Fruit fly (Drosophila melanogaster) whole organism, embryonic: ENCODE data around the gene CG44385.
A peak's percentile ranks its signal among the peaks of the same experiment; 100 is the strongest.

ENCODE experiments used
- Atf3 ChIP-seq: fragments of 200-800 bp; sonication (Bioruptor generic); optimal IDR thresholded peaks from 3 replicates; lab custom pipeline; 2016; ENCODE audit warnings: missing biosample characterization, missing genetic modification characterization
- C15 ChIP-seq: fragments of 200-800 bp; sonication (Bioruptor generic); IDR thresholded peaks from 3 replicates; pipeline ENCODE4 v1.3.6; 2022; ENCODE audit warnings: missing biosample characterization, missing genetic modification characterization
- CG10147 ChIP-seq: fragments of 200-800 bp; sonication (Bioruptor generic); optimal IDR thresholded peaks from 2 replicates; lab custom pipeline; 2019; ENCODE audit warnings: missing biosample characterization, mild to moderate bottlenecking, missing genetic modification characterization, moderate library complexity
- CG10543 ChIP-seq: fragments of 200-800 bp; sonication (Bioruptor generic); optimal IDR thresholded peaks from 3 replicates; lab custom pipeline; 2017; ENCODE audit warnings: missing biosample characterization, mild to moderate bottlenecking, missing genetic modification characterization, moderate library complexity
- CG10654 ChIP-seq: fragments of 200-800 bp; sonication (Bioruptor generic); optimal IDR thresholded peaks from 2 replicates; lab custom pipeline; 2016; ENCODE audit warnings: missing biosample characterization, missing genetic modification characterization
- CG11085 ChIP-seq: fragments of 200-800 bp; sonication (Bioruptor generic); IDR thresholded peaks from 2 replicates; pipeline ENCODE4 v1.3.6; 2022; ENCODE audit warnings: missing biosample characterization, missing genetic modification characterization
- CG11695 ChIP-seq: fragments of 200-800 bp; sonication (Bioruptor generic); IDR thresholded peaks from 3 replicates; pipeline ENCODE4 v1.3.6; 2022; ENCODE audit warnings: missing biosample characterization, missing genetic modification characterization
- CG12071 ChIP-seq: fragments of 200-800 bp; sonication (Bioruptor generic); optimal IDR thresholded peaks from 3 replicates; lab custom pipeline; 2018; ENCODE audit warnings: missing biosample characterization, mild to moderate bottlenecking, missing genetic modification characterization
- CG12391 ChIP-seq: fragments of 200-800 bp; sonication (Bioruptor generic); optimal IDR thresholded peaks from 3 replicates; lab custom pipeline; 2018; ENCODE audit warnings: missing biosample characterization, mild to moderate bottlenecking, missing genetic modification characterization, moderate library complexity
- CG12769 ChIP-seq: fragments of 200-800 bp; sonication (Bioruptor generic); optimal IDR thresholded peaks from 2 replicates; lab custom pipeline; 2019; ENCODE audit warnings: missing biosample characterization, mild to moderate bottlenecking, missing genetic modification characterization, moderate library complexity
- CG14441 ChIP-seq: fragments of 200-800 bp; sonication (Bioruptor generic); IDR thresholded peaks from 2 replicates; pipeline ENCODE4 v1.3.6; 2022; ENCODE audit warnings: missing biosample characterization, missing genetic modification characterization
- CG18011 ChIP-seq: fragments of 200-800 bp; sonication (Bioruptor generic); optimal IDR thresholded peaks from 2 replicates; lab custom pipeline; 2017; ENCODE audit warnings: missing biosample characterization, missing genetic modification characterization, mild to moderate bottlenecking, moderate library complexity, missing genotype
- CG2129 ChIP-seq: fragments of 200-800 bp; sonication (Bioruptor generic); IDR thresholded peaks from 2 replicates; pipeline ENCODE4 v1.3.6; 2022; ENCODE audit warnings: missing biosample characterization, missing genetic modification characterization; ENCODE audit not compliant: partially characterized antibody
- CG4424 ChIP-seq: fragments of 200-800 bp; sonication (Bioruptor generic); optimal IDR thresholded peaks from 3 replicates; lab custom pipeline; 2016; ENCODE audit warnings: missing biosample characterization, missing genetic modification characterization
- CG5180 ChIP-seq: fragments of 200-800 bp; sonication (Bioruptor generic); optimal IDR thresholded peaks from 3 replicates; lab custom pipeline; 2017; ENCODE audit warnings: missing biosample characterization, missing genetic modification characterization, mild to moderate bottlenecking, moderate library complexity, missing genetic modification reagents
- CG6272 ChIP-seq: fragments of 200-800 bp; sonication (Bioruptor generic); IDR thresholded peaks from 2 replicates; pipeline ENCODE4 v1.3.6; 2022; ENCODE audit warnings: missing biosample characterization, missing genetic modification characterization
- CG6765 ChIP-seq: fragments of 200-800 bp; sonication (Bioruptor generic); optimal IDR thresholded peaks from 3 replicates; lab custom pipeline; 2017; ENCODE audit warnings: missing biosample characterization, mild to moderate bottlenecking, missing genetic modification characterization
- CG7556 ChIP-seq: fragments of 200-800 bp; sonication (Bioruptor generic); optimal IDR thresholded peaks from 2 replicates; lab custom pipeline; 2017; ENCODE audit warnings: missing biosample characterization, mild to moderate bottlenecking, missing genetic modification characterization
- CG7987 ChIP-seq: fragments of 200-800 bp; sonication (Bioruptor generic); optimal IDR thresholded peaks from 2 replicates; lab custom pipeline; 2018; ENCODE audit warnings: missing biosample characterization, mild to moderate bottlenecking, missing genetic modification characterization, moderate library complexity
- CG8281 ChIP-seq: fragments of 200-800 bp; sonication (Bioruptor generic); optimal IDR thresholded peaks from 2 replicates; lab custom pipeline; 2018; ENCODE audit warnings: missing biosample characterization, mild to moderate bottlenecking, missing genetic modification characterization, moderate library complexity
- CTCF ChIP-seq: fragments of 200-800 bp; sonication (Bioruptor generic); optimal IDR thresholded peaks from 2 replicates; lab custom pipeline; 2017; ENCODE audit warnings: missing biosample characterization, mild to moderate bottlenecking, missing genetic modification characterization, moderate library complexity
- D19A ChIP-seq: fragments of 200-800 bp; optimal IDR thresholded peaks from 3 replicates; lab custom pipeline; 2019; ENCODE audit warnings: missing biosample characterization, mild to moderate bottlenecking, missing genetic modification characterization, moderate library complexity
- Dad ChIP-seq: fragments of 200-800 bp; sonication (Bioruptor generic); optimal IDR thresholded peaks from 3 replicates; lab custom pipeline; 2016; ENCODE audit warnings: missing biosample characterization, missing genetic modification characterization
- Dip2 ChIP-seq: fragments of 200-800 bp; sonication (Bioruptor generic); IDR thresholded peaks from 2 replicates; pipeline ENCODE4 v1.3.6; 2022; ENCODE audit warnings: missing biosample characterization, missing genetic modification characterization
- Dip3 ChIP-seq: fragments of 200-800 bp; sonication (Bioruptor generic); optimal IDR thresholded peaks from 3 replicates; lab custom pipeline; 2016; ENCODE audit warnings: missing biosample characterization, missing genetic modification characterization
- Hand ChIP-seq: fragments of 200-800 bp; sonication (Bioruptor generic); optimal IDR thresholded peaks from 2 replicates; lab custom pipeline; 2017; ENCODE audit warnings: mild to moderate bottlenecking, missing biosample characterization, missing genetic modification reagents, missing genetic modification characterization
- HmgZ ChIP-seq: fragments of 200-800 bp; sonication (Bioruptor generic); optimal IDR thresholded peaks from 2 replicates; lab custom pipeline; 2018; ENCODE audit warnings: missing biosample characterization, mild to moderate bottlenecking, missing genetic modification characterization
- Mad ChIP-seq: fragments of 200-800 bp; sonication (Bioruptor generic); optimal IDR thresholded peaks from 2 replicates; lab custom pipeline; 2016; ENCODE audit warnings: missing biosample characterization, missing genetic modification characterization
- Ssrp ChIP-seq: fragments of 200-800 bp; sonication (Bioruptor generic); optimal IDR thresholded peaks from 2 replicates; lab custom pipeline; 2018; ENCODE audit warnings: missing biosample characterization, mild to moderate bottlenecking, missing genetic modification characterization, moderate library complexity
- Trl ChIP-seq, 3 experiments: fragments of >200 bp in 2 of 3; fragments of 200-800 bp in 1 of 3; sonication (Bioruptor generic) in 1 of 3; optimal IDR thresholded peaks; 2 replicates in 1 of 3; 3 replicates in 2 of 3; lab custom pipeline; 2016 to 2017; ENCODE audit warnings: missing biosample characterization in 1 of 3, missing genetic modification characterization in 1 of 3
- ato ChIP-seq: fragments of 200-800 bp; sonication (Bioruptor generic); IDR thresholded peaks from 2 replicates; pipeline ENCODE4 v1.3.6; 2022; ENCODE audit warnings: missing biosample characterization, missing genetic modification characterization; ENCODE audit not compliant: partially characterized antibody
- bigmax ChIP-seq: fragments of 200-800 bp; sonication (Bioruptor generic); optimal IDR thresholded peaks from 2 replicates; lab custom pipeline; 2018; ENCODE audit warnings: missing biosample characterization, mild to moderate bottlenecking, missing genetic modification characterization
- chif ChIP-seq, 2 experiments: fragments of 200-800 bp; sonication (Bioruptor generic); optimal IDR thresholded peaks; 3 replicates each; lab custom pipeline; 2016; ENCODE audit warnings: missing biosample characterization in 2 of 2, missing genetic modification characterization in 2 of 2
- danr ChIP-seq: fragments of 200-800 bp; sonication (Bioruptor generic); IDR thresholded peaks from 2 replicates; pipeline ENCODE4 v1.3.6; 2022; ENCODE audit warnings: missing biosample characterization, missing genetic modification characterization
- gfzf ChIP-seq: fragments of 200-800 bp; sonication (Bioruptor generic); optimal IDR thresholded peaks from 2 replicates; lab custom pipeline; 2016; ENCODE audit warnings: missing biosample characterization, mild to moderate bottlenecking, missing genetic modification characterization, moderate library complexity
- grn ChIP-seq: fragments of 200-800 bp; sonication (Bioruptor generic); optimal IDR thresholded peaks from 3 replicates; lab custom pipeline; 2017; ENCODE audit warnings: missing biosample characterization, missing genetic modification characterization
- gro ChIP-seq: fragments of 200-800 bp; sonication (Bioruptor generic); optimal IDR thresholded peaks from 2 replicates; lab custom pipeline; 2016; ENCODE audit warnings: missing biosample characterization, missing genetic modification characterization
- nmo ChIP-seq: fragments of 200-800 bp; sonication (Bioruptor generic); optimal IDR thresholded peaks from 2 replicates; lab custom pipeline; 2018; ENCODE audit warnings: missing biosample characterization, mild to moderate bottlenecking, missing genetic modification characterization, moderate library complexity
- oc ChIP-seq: fragments of 200-800 bp; sonication (Bioruptor generic); optimal IDR thresholded peaks from 2 replicates; lab custom pipeline; 2018; ENCODE audit warnings: missing biosample characterization, mild to moderate bottlenecking, missing genetic modification characterization, moderate library complexity
- odd ChIP-seq: fragments of 200-800 bp; sonication (Bioruptor generic); optimal IDR thresholded peaks from 2 replicates; lab custom pipeline; 2017; ENCODE audit warnings: missing biosample characterization, mild to moderate bottlenecking, missing genetic modification characterization
- pfk ChIP-seq: fragments of 200-800 bp; sonication (Bioruptor generic); optimal IDR thresholded peaks from 2 replicates; lab custom pipeline; 2018; ENCODE audit warnings: missing biosample characterization, mild to moderate bottlenecking, missing genetic modification characterization, moderate library complexity
- pnt ChIP-seq: fragments of 200-800 bp; sonication (Bioruptor generic); optimal IDR thresholded peaks from 3 replicates; lab custom pipeline; 2016; ENCODE audit warnings: missing biosample characterization, missing genetic modification characterization
- scrt ChIP-seq: fragments of 200-800 bp; sonication (Bioruptor generic); optimal IDR thresholded peaks from 2 replicates; lab custom pipeline; 2018; ENCODE audit warnings: missing biosample characterization, mild to moderate bottlenecking, missing genetic modification characterization, moderate library complexity
- slou ChIP-seq: fragments of 200-800 bp; sonication (Bioruptor generic); optimal IDR thresholded peaks from 3 replicates; lab custom pipeline; 2016; ENCODE audit warnings: missing biosample characterization, missing genetic modification characterization
- so ChIP-seq: fragments of 200-800 bp; sonication (Bioruptor generic); IDR thresholded peaks from 3 replicates; pipeline ENCODE4 v1.3.6; 2022; ENCODE audit warnings: missing biosample characterization, missing genetic modification characterization
- tap ChIP-seq: fragments of 200-800 bp; optimal IDR thresholded peaks from 3 replicates; lab custom pipeline; 2019; ENCODE audit warnings: missing biosample characterization, mild to moderate bottlenecking, missing genetic modification characterization, moderate library complexity
- ttk ChIP-seq: fragments of 200-800 bp; sonication (Bioruptor generic); IDR thresholded peaks from 2 replicates; pipeline ENCODE4 v2.1.2; 2022; ENCODE audit warnings: missing biosample characterization, missing genetic modification characterization
- tup ChIP-seq: fragments of 200-800 bp; sonication (Bioruptor generic); optimal IDR thresholded peaks from 2 replicates; lab custom pipeline; 2016; ENCODE audit warnings: missing biosample characterization, mild to moderate bottlenecking, missing genetic modification characterization, moderate library complexity
- vnd ChIP-seq: fragments of 200-800 bp; sonication (Bioruptor generic); IDR thresholded peaks from 3 replicates; pipeline ENCODE4 v1.3.6; 2022; ENCODE audit warnings: missing biosample characterization, missing genetic modification characterization; ENCODE audit not compliant: partially characterized antibody
- zen2 ChIP-seq: fragments of 200-800 bp; sonication (Bioruptor generic); IDR thresholded peaks from 3 replicates; pipeline ENCODE4 v1.3.6; 2022; ENCODE audit warnings: missing biosample characterization, missing genetic modification characterization; ENCODE audit not compliant: partially characterized antibody

Gene CG44385

dm6 chrX:11137566-11138186, 5.5 kb upstream of the CG44385 start, which contains the start of gene CDK2AP1 (continued):
- TF ChIP-seq CG10147 (no peak), grn (GFP tag; lab: Kevin White, UChicago) (no peak), oc (tag; lab: Kevin White, UChicago) (peak; percentile 66), CG18011 (GFP tag; lab: Kevin White, UChicago) (no peak), bigmax (GFP tag; lab: Kevin White, UChicago) (no peak), CG5180 (GFP tag; lab: Kevin White, UChicago) (no peak), CG12071 (no peak), CG2129 (GFP tag; lab: Robert Waterston, UW) (peak; percentile 27; the same call in 1 of the 2 replicates), Trl (optimal IDR thresholded peaks at IDR 0.05; lab: Kevin White, UChicago) (no peak), Trl (GFP tag; optimal IDR thresholded peaks at IDR 0.05; lab: Kevin White, UChicago) (no peak), CG6765 (GFP tag; lab: Kevin White, UChicago) (no peak), chif (GFP tag; optimal IDR thresholded peaks at IDR 0.05; lab: Kevin White, UChicago) (peak in 1 of 2 experiments; percentile 22), vnd (GFP tag; lab: Robert Waterston, UW) (peak; percentile 70), CG11695 (GFP tag; lab: Robert Waterston, UW) (no peak), Dad (GFP tag; lab: Kevin White, UChicago) (no peak), danr (no peak), Dip2 (no peak), CG7987 (GFP tag; lab: Kevin White, UChicago) (no peak), CG11085 (no peak), pnt (peak; percentile 50), CG10543 (GFP tag; lab: Kevin White, UChicago) (no peak), so (GFP tag; lab: Robert Waterston, UW) (peak; percentile 51; the same call in 2 of the 3 replicates), C15 (no peak), Atf3 (GFP tag; lab: Kevin White, UChicago) (peak; percentile 48), tap (tag; lab: Kevin White, UChicago) (no peak), HmgZ (peak; percentile 39), nmo (GFP tag; lab: Kevin White, UChicago) (peak; percentile 36), D19A (tag; lab: Kevin White, UChicago) (no peak), CTCF (no peak), Hand (GFP tag; lab: Kevin White, UChicago) (no peak), CG14441 (no peak), tup (no peak), gfzf (GFP tag; lab: Kevin White, UChicago) (peak; percentile 55), CG8281 (tag; lab: Kevin White, UChicago) (no peak), ttk (GFP tag; lab: Robert Waterston, UW) (no peak), Ssrp (tag; lab: Kevin White, UChicago) (no peak), CG12391 (peak; percentile 32), zen2 (GFP tag; lab: Robert Waterston, UW) (peak; percentile 61), ato (GFP tag; lab: Robert Waterston, UW) (peak; percentile 80), CG4424 (GFP tag; lab: Kevin White, UChicago) (no peak), Mad (GFP tag; lab: Kevin White, UChicago) (no peak), slou (GFP tag; lab: Kevin White, UChicago) (no peak), CG7556 (GFP tag; lab: Kevin White, UChicago) (no peak), CG6272 (GFP tag; lab: Robert Waterston, UW) (no peak), CG12769 (tag; lab: Kevin White, UChicago) (no peak), Dip3 (GFP tag; lab: Kevin White, UChicago) (no peak), gro (GFP tag; lab: Kevin White, UChicago) (no peak), pfk (GFP tag; lab: Kevin White, UChicago) (no peak), odd (GFP tag; lab: Kevin White, UChicago) (no peak), CG10654 (GFP tag; lab: Kevin White, UChicago) (no peak), scrt (GFP tag; lab: Kevin White, UChicago) (no peak)
